Fruit fly (Drosophila melanogaster): Measurements from ENCODE around the gene CG3792.

CG3792 gene

DNA sequence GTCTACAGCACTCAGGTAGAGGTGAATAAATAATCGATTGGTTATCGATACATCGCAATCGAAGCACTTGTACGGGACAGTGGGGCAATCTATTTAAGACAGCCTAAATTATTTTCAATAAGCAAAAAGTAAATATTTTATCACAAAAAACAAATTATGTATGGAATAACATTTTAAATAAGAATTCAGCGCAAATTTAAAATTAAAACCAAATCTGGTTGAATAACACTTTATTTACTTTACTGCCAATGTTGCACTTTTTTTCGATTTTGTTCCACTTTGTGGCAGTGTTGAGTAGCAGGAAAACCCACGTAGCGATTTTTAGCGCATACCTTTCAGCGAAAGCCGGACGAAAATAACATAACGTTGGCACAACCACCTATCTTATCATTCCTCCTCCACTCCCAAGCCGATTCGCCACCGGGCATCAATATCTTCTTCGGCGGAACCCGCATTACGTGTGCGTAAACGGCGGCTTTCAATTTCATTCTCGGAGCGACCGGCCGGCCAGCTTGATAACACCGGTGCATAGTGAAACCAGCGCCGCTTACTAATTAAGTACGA, at the start of gene CG3792, which contains the start of gene Gmd (continued):
- TF ChIP-seq cyc (GFP tag; optimal IDR thresholded peaks at IDR 0.05) (peak; percentile 95), dac (GFP tag; optimal IDR thresholded peaks at IDR 0.05) (peak; percentile 65), svp (GFP tag) (no peak), CG3919 (GFP tag; optimal IDR thresholded peaks at IDR 0.05) (no peak), CG9139 (GFP tag; optimal IDR thresholded peaks at IDR 0.05) (no peak), CG8119 (GFP tag; IDR thresholded peaks at IDR 0.05) (peak; percentile 94), Eip75B (GFP tag; optimal IDR thresholded peaks at IDR 0.05) (peak; percentile 94), CG6808 (GFP tag; optimal IDR thresholded peaks at IDR 0.05) (no peak)

DNA sequence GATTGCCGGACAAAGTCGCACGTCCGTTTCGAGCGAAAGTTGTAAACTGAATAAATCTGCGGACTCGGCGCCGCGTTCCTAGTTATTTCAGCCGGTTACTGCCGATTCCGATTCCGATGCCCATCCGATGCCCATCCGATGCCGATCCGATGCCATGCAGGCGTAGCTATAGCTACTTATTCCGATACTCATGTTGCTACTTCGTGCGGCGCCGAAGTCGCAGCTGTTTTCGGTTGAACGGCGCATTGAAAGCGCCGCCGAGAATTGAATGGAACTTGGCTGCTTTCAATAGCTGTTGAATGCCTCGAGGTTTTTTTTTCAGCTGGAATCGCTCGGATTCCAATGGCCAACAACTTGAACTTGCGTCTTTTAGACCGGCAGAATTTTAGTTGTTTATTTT, 48.8 kb upstream of the CG3792 start:
- peak; percentile 42; the same call in 1 of the 3 replicates for TF ChIP-seq eg (GFP tag; IDR thresholded peaks at IDR 0.05)
- peak; percentile 30 for TF ChIP-seq Eip78C (GFP tag)
- no peak for TF ChIP-seq CG11294 (GFP tag; IDR thresholded peaks at IDR 0.05)
- 0 out of 3 replicates have a peak, but pooled peaks have one; percentile 21 for TF ChIP-seq CG6163 (GFP tag; IDR thresholded peaks at IDR 0.05)
- TF ChIP-seq CG10631 (GFP tag; optimal IDR thresholded peaks at IDR 0.05), result no peak
- no peak for TF ChIP-seq acj6 (GFP tag; optimal IDR thresholded peaks at IDR 0.05)
- no peak for TF ChIP-seq CG3032 (tag; optimal IDR thresholded peaks at IDR 0.05)
- TF ChIP-seq topi (GFP tag; optimal IDR thresholded peaks at IDR 0.05), result no peak
- peak; percentile 19 for TF ChIP-seq CG16779 (tag; optimal IDR thresholded peaks at IDR 0.05)
- no peak for TF ChIP-seq Ets96B (tag; optimal IDR thresholded peaks at IDR 0.05)
- no peak for TF ChIP-seq Eip75B (GFP tag; optimal IDR thresholded peaks at IDR 0.05)

DNA sequence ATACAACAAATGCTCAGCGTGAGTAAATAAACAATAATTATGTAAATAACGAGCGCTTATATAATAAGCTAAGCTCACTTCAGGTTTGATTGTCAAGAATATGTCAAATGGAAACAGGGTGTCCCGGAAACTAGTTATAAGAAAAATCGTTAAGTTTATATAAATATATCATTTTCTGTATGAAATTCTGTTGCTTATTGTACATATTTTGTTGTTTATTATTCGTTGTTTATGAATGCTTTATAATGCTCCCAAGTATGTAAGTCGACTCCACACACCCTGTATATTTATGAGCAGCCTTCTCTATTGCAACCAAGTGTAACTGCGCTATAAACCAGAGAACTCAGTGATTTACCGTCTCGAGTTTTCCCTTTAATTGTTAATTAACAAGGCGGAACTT, 46.6 kb upstream of the CG3792 start:
- TF ChIP-seq Eip78C (GFP tag) (peak; percentile 56), Sox14 (GFP tag; optimal IDR thresholded peaks at IDR 0.05) (no peak), fkh (GFP tag; optimal IDR thresholded peaks at IDR 0.05) (no peak), acj6 (GFP tag; optimal IDR thresholded peaks at IDR 0.05) (peak; percentile 9), cyc (GFP tag; optimal IDR thresholded peaks at IDR 0.05) (no peak), CG31627 (GFP tag; optimal IDR thresholded peaks at IDR 0.05) (no peak), Hr4 (GFP tag; optimal IDR thresholded peaks at IDR 0.05) (peak; percentile 11), CG7368 (GFP tag; optimal IDR thresholded peaks at IDR 0.05) (no peak), CG6163 (GFP tag; IDR thresholded peaks at IDR 0.05) (peak; percentile 61; the same call in 2 of the 3 replicates), Sox102F (GFP tag; optimal IDR thresholded peaks at IDR 0.05) (no peak), CG15336 (GFP tag; IDR thresholded peaks at IDR 0.05) (peak; percentile 66; the same call in 1 of the 2 replicates), CG11902 (GFP tag; optimal IDR thresholded peaks at IDR 0.05) (no peak), CG8119 (GFP tag; IDR thresholded peaks at IDR 0.05) (peak; percentile 60; the same call in 2 of the 3 replicates), lz (GFP tag; optimal IDR thresholded peaks at IDR 0.05) (no peak), Ets21C (GFP tag; optimal IDR thresholded peaks at IDR 0.05) (no peak), OdsH (GFP tag; optimal IDR thresholded peaks at IDR 0.05) (no peak), CG10631 (GFP tag; optimal IDR thresholded peaks at IDR 0.05) (no peak), svp (GFP tag) (no peak), CG6854 (GFP tag; optimal IDR thresholded peaks at IDR 0.05) (no peak), CG6792 (GFP tag; optimal IDR thresholded peaks at IDR 0.05) (no peak), vri (GFP tag; optimal IDR thresholded peaks at IDR 0.05) (no peak), CG32006 (GFP tag; optimal IDR thresholded peaks at IDR 0.05) (peak; percentile 11), CG11762 (GFP tag; optimal IDR thresholded peaks at IDR 0.05; ENCODE audit: insufficient read depth) (no peak), Hr39 (GFP tag; optimal IDR thresholded peaks at IDR 0.05) (no peak), CG10669 (GFP tag; optimal IDR thresholded peaks at IDR 0.05) (no peak), CG8319 (GFP tag; optimal IDR thresholded peaks at IDR 0.05) (no peak), eg (GFP tag; IDR thresholded peaks at IDR 0.05) (peak; percentile 77), CG6276 (GFP tag; optimal IDR thresholded peaks at IDR 0.05) (no peak)

Measured in whole organism, prepupa.